Fruit fly (Drosophila melanogaster) whole organism, adult: ENCODE data around the gene CG3552.
A peak's percentile ranks its signal among the peaks of the same experiment; 100 is the strongest.

ENCODE experiments used
- CG11617 ChIP-seq: fragments of 200-800 bp; sonication (Bioruptor generic); optimal IDR thresholded peaks from 2 replicates; lab custom pipeline; 2017; ENCODE audit warnings: mild to moderate bottlenecking, missing biosample characterization, missing genetic modification reagents, missing genetic modification characterization
- CG12768 ChIP-seq: fragments of 200-800 bp; sonication (Bioruptor generic); optimal IDR thresholded peaks from 2 replicates; lab custom pipeline; 2017; ENCODE audit warnings: missing biosample characterization, missing genetic modification characterization, mild to moderate bottlenecking, moderate library complexity, missing genetic modification reagents
- CG14711 ChIP-seq: fragments of 200-800 bp; sonication (Bioruptor generic); optimal IDR thresholded peaks from 2 replicates; lab custom pipeline; 2018; ENCODE audit warnings: missing biosample characterization, mild to moderate bottlenecking, missing genetic modification characterization, moderate library complexity
- CG1620 ChIP-seq: fragments of 200-800 bp; sonication (Bioruptor generic); optimal IDR thresholded peaks from 2 replicates; lab custom pipeline; 2016; ENCODE audit warnings: missing biosample characterization, missing genetic modification characterization
- CG33017 ChIP-seq: fragments of 200-800 bp; sonication (Bioruptor generic); optimal IDR thresholded peaks from 2 replicates; lab custom pipeline; 2018; ENCODE audit warnings: missing biosample characterization, mild to moderate bottlenecking, missing genetic modification characterization, moderate library complexity
- CG5204 ChIP-seq: fragments of 200-800 bp; sonication (Bioruptor generic); optimal IDR thresholded peaks from 2 replicates; lab custom pipeline; 2016; ENCODE audit warnings: missing biosample characterization, missing genetic modification characterization
- CG7045 ChIP-seq: fragments of 200-800 bp; sonication (Bioruptor generic); optimal IDR thresholded peaks from 2 replicates; lab custom pipeline; 2017; ENCODE audit warnings: missing biosample characterization, mild to moderate bottlenecking, missing genetic modification characterization
- CG7101 ChIP-seq: fragments of 200-800 bp; sonication (Bioruptor generic); optimal IDR thresholded peaks from 2 replicates; lab custom pipeline; 2018; ENCODE audit warnings: missing biosample characterization, mild to moderate bottlenecking, missing genetic modification characterization, moderate library complexity
- Clk ChIP-seq: fragments of 200-800 bp; sonication (Bioruptor generic); optimal IDR thresholded peaks from 2 replicates; lab custom pipeline; 2017; ENCODE audit warnings: missing biosample characterization, missing genetic modification characterization
- Crg-1 ChIP-seq: fragments of 200-800 bp; sonication (Bioruptor generic); optimal IDR thresholded peaks from 2 replicates; lab custom pipeline; 2016; ENCODE audit warnings: missing biosample characterization, missing genetic modification characterization
- Hr96 ChIP-seq: fragments of 200-800 bp; sonication (Bioruptor generic); optimal IDR thresholded peaks from 2 replicates; lab custom pipeline; 2016; ENCODE audit warnings: missing biosample characterization, missing genetic modification characterization
- Mnt ChIP-seq: fragments of 200-800 bp; sonication (Bioruptor generic); optimal IDR thresholded peaks from 2 replicates; lab custom pipeline; 2016; ENCODE audit warnings: missing biosample characterization, mild to moderate bottlenecking, missing genetic modification characterization
- bab1 ChIP-seq: fragments of 200-800 bp; sonication (Bioruptor generic); optimal IDR thresholded peaks from 3 replicates; lab custom pipeline; 2019; ENCODE audit warnings: missing biosample characterization, mild to moderate bottlenecking, missing genetic modification characterization, moderate library complexity
- cic ChIP-seq: fragments of 200-800 bp; sonication (Bioruptor generic); optimal IDR thresholded peaks from 2 replicates; lab custom pipeline; 2017; ENCODE audit warnings: missing biosample characterization, mild to moderate bottlenecking, missing genetic modification characterization, moderate library complexity
- cnc ChIP-seq, 2 experiments: fragments of >200 bp; optimal IDR thresholded peaks; 2 replicates each; lab custom pipeline; 2017
- kay ChIP-seq: fragments of 200-800 bp; sonication (Bioruptor generic); peaks from one replicate; lab custom pipeline; 2016; ENCODE audit warnings: missing biosample characterization, missing genetic modification characterization, borderline replicate concordance
- ovo ChIP-seq: fragments of 200-800 bp; sonication (Bioruptor generic); optimal IDR thresholded peaks from 2 replicates; lab custom pipeline; 2016; ENCODE audit warnings: missing biosample characterization, missing genetic modification characterization
- pad ChIP-seq: fragments of 200-800 bp; sonication (Bioruptor generic); optimal IDR thresholded peaks from 3 replicates; lab custom pipeline; 2017; ENCODE audit warnings: missing biosample characterization, missing genetic modification characterization, mild to moderate bottlenecking, moderate library complexity, missing genetic modification reagents
- tj ChIP-seq: fragments of 200-800 bp; sonication (Bioruptor generic); optimal IDR thresholded peaks from 3 replicates; lab custom pipeline; 2017; ENCODE audit warnings: missing biosample characterization, mild to moderate bottlenecking, missing genetic modification characterization, moderate library complexity
- toe ChIP-seq: fragments of 200-800 bp; sonication (Bioruptor generic); optimal IDR thresholded peaks from 2 replicates; lab custom pipeline; 2016; ENCODE audit warnings: missing biosample characterization, missing genetic modification characterization

Gene CG3552

dm6 chr3L:9441907-9442479 is 14.1 kb upstream of the CG3552 start, which contains the start of the genes Bet3 and Nf-YA:
Gene Bet3, minus strand, starts transcription at chr3L:9442267.
Gene Nf-YA, minus strand, starts transcription at chr3L:9442267.
- peak; percentile 35 for TF ChIP-seq pad
- TF ChIP-seq CG5204 (GFP tag; lab: Kevin White, UChicago): no peak
- peak; percentile 38 for TF ChIP-seq bab1
- TF ChIP-seq Crg-1 (GFP tag; lab: Kevin White, UChicago): peak; percentile 68
- no peak for TF ChIP-seq kay (GFP tag; lab: Kevin White, UChicago)
- TF ChIP-seq toe (GFP tag; lab: Kevin White, UChicago): peak; percentile 78
- TF ChIP-seq CG1620 (GFP tag; lab: Kevin White, UChicago): peak; percentile 72
- TF ChIP-seq CG14711 (tag; lab: Kevin White, UChicago): peak; percentile 97
- TF ChIP-seq ovo (GFP tag; lab: Kevin White, UChicago): peak; percentile 50
- TF ChIP-seq CG7045: peak; percentile 50
- TF ChIP-seq Clk (GFP tag; lab: Kevin White, UChicago): no peak
- no peak for TF ChIP-seq CG33017
- no peak for TF ChIP-seq cnc (optimal IDR thresholded peaks at IDR 0.05; lab: Kevin White, UChicago)
- no peak for TF ChIP-seq tj
- TF ChIP-seq CG7101 (tag; lab: Kevin White, UChicago): peak; percentile 4
- TF ChIP-seq CG11617 (GFP tag; lab: Kevin White, UChicago): peak; percentile 36
- TF ChIP-seq Mnt (GFP tag; lab: Kevin White, UChicago): peak; percentile 56
- peak; percentile 60 for TF ChIP-seq Hr96
- peak; percentile 58 for TF ChIP-seq cic (GFP tag; lab: Kevin White, UChicago)
- TF ChIP-seq CG12768 (GFP tag; lab: Kevin White, UChicago): peak; percentile 10

- TF ChIP-seq CG12768 (GFP tag; lab: Kevin White, UChicago): peak; percentile 27
- TF ChIP-seq Clk (GFP tag; lab: Kevin White, UChicago): no peak
These were observed 13.4 kb upstream of the CG3552 start, which contains the start of gene Srg3 for dm6 chr3L:9442625-9443282. Gene Srg3, plus strand, starts transcription at chr3L:9443232.

DNA sequence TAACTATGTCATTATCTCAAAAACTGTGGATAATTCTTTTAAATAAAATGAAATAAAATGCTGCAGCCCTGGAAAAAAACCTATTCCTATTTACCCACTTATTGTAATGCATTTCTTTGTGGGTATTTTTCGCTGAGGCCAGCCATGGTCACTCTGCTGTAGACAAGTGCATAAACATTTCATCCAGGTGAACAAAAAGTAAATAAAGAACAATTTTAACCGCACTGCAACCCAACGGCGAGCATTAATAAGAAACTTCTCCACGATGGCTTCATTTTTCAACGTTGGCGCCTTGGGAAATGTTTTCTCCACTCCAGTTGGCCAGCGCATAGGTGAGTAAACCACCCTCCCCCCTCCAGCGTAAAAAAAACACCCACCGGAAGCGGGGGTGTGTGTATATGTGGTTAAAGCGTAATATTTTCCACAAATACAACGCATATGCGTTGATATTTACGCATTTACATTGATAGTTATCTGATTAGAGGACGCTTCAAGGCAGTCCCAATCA is 9.3 kb upstream of the CG3552 start, which contains the start of gene CG3529:
Gene CG3529, plus strand, starts transcription at position 134 of the 508 bp plus-strand sequence.
- TF ChIP-seq CG7045: no peak
- peak; percentile 29 for TF ChIP-seq CG33017
- TF ChIP-seq CG11617 (GFP tag; lab: Kevin White, UChicago): peak; percentile 42
- peak; percentile 31 for TF ChIP-seq ovo (GFP tag; lab: Kevin White, UChicago)
- TF ChIP-seq tj: no peak
- peak; percentile 51 for TF ChIP-seq Mnt (GFP tag; lab: Kevin White, UChicago)
- no peak for TF ChIP-seq cnc (optimal IDR thresholded peaks at IDR 0.05; lab: Kevin White, UChicago)
- peak; percentile 36 for TF ChIP-seq cic (GFP tag; lab: Kevin White, UChicago)
- peak; percentile 34 for TF ChIP-seq Crg-1 (GFP tag; lab: Kevin White, UChicago)
- TF ChIP-seq pad: peak; percentile 35
- TF ChIP-seq CG5204 (GFP tag; lab: Kevin White, UChicago): no peak
- peak; percentile 57 for TF ChIP-seq toe (GFP tag; lab: Kevin White, UChicago)
- TF ChIP-seq CG7101 (tag; lab: Kevin White, UChicago): peak; percentile 30
- TF ChIP-seq kay (GFP tag; lab: Kevin White, UChicago): no peak
- TF ChIP-seq Clk (GFP tag; lab: Kevin White, UChicago): no peak
- peak; percentile 37 for TF ChIP-seq CG12768 (GFP tag; lab: Kevin White, UChicago)
- TF ChIP-seq bab1: peak; percentile 42
- TF ChIP-seq CG14711 (tag; lab: Kevin White, UChicago): peak; percentile 45
- peak; percentile 43 for TF ChIP-seq Hr96
- no peak for TF ChIP-seq CG1620 (GFP tag; lab: Kevin White, UChicago)

dm6 chr3L:9447239-9447777 is 8.8 kb upstream of the CG3552 start:
- TF ChIP-seq tj (peak; percentile 55), kay (GFP tag; lab: Kevin White, UChicago) (peak; percentile 99), CG33017 (peak; percentile 55), CG14711 (tag; lab: Kevin White, UChicago) (peak; percentile 84), Mnt (GFP tag; lab: Kevin White, UChicago) (peak; percentile 12), CG11617 (GFP tag; lab: Kevin White, UChicago) (no peak), Clk (GFP tag; lab: Kevin White, UChicago) (no peak), cic (GFP tag; lab: Kevin White, UChicago) (peak; percentile 59)

DNA sequence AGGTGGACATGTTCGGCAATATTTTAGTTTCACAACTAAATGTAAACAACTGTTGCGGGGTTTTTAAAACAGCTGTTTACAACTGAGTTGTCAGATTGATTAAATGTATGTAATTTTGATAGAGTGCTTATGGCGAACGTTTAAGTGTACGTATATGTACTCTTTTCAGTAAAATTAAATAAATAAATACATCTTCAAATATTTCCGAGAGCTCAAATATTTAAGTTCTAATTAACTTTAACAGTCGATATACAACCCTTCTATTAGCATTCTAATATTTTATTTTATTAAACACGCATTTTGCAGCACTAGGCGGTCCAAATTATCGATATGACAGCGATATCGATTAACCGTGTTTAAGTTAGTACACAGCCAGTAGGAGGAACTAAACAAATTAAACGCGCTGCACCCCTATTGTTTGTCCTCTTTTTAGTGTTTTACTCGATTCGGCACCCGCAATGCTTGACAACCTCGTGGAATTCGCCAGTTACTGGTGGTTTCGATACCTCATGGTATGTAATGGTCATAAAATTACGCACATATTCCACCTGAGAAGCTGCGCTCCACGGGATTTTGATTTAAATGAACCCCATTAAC is 4.5 kb upstream of the CG3552 start, which contains the start of the genes CG3448 and ghi:
Gene CG3448, minus strand, starts transcription at position 51 of the 597 bp plus-strand sequence.
Gene ghi, plus strand, starts transcription at position 355 of the 597 bp plus-strand sequence.
- TF ChIP-seq ovo (GFP tag; lab: Kevin White, UChicago) (no peak), Hr96 (no peak), cnc (optimal IDR thresholded peaks at IDR 0.05; lab: Kevin White, UChicago) (no peak), bab1 (peak; percentile 84), toe (GFP tag; lab: Kevin White, UChicago) (peak; percentile 84), pad (peak; percentile 69), Mnt (GFP tag; lab: Kevin White, UChicago) (peak; percentile 77), tj (peak; percentile 12), CG1620 (GFP tag; lab: Kevin White, UChicago) (peak; percentile 72), CG11617 (GFP tag; lab: Kevin White, UChicago) (peak; percentile 71), CG33017 (peak; percentile 68), CG7045 (peak; percentile 75), CG14711 (tag; lab: Kevin White, UChicago) (peak; percentile 99), CG12768 (GFP tag; lab: Kevin White, UChicago) (peak; percentile 87), CG7101 (tag; lab: Kevin White, UChicago) (peak; percentile 86), kay (GFP tag; lab: Kevin White, UChicago) (no peak), cic (GFP tag; lab: Kevin White, UChicago) (peak; percentile 63), Crg-1 (GFP tag; lab: Kevin White, UChicago) (peak; percentile 44), CG5204 (GFP tag; lab: Kevin White, UChicago) (no peak), Clk (GFP tag; lab: Kevin White, UChicago) (peak; percentile 32)
